Worm (Caenorhabditis elegans) whole organism, early embryonic: ENCODE data around the gene srab-25.

ENCODE experiments used
- B0310.2 ChIP-seq: sonication (generic microtip); optimal IDR thresholded peaks from 2 replicates; lab custom pipeline; 2016; ENCODE audit warnings: mild to moderate bottlenecking, missing genetic modification characterization, missing compliant biosample characterization
- F13C5.2 ChIP-seq: sonication (generic microtip); optimal IDR thresholded peaks from 2 replicates; lab custom pipeline; 2017; ENCODE audit warnings: mild to moderate bottlenecking, missing genetic modification characterization, inconsistent platforms, missing compliant biosample characterization
- aly-1 ChIP-seq: sonication (generic microtip); optimal IDR thresholded peaks from 2 replicates; lab custom pipeline; 2016; ENCODE audit warnings: missing genetic modification characterization, missing compliant biosample characterization
- ama-1 ChIP-seq: fragments of 150-350 bp; optimal IDR thresholded peaks from 2 replicates; lab custom pipeline; 2014
- ceh-13 ChIP-seq: fragments of 200-800 bp; sonication (Bioruptor generic); optimal IDR thresholded peaks from 2 replicates; lab custom pipeline; 2018; ENCODE audit warnings: mild to moderate bottlenecking, missing genetic modification characterization, missing compliant biosample characterization
- ceh-36 ChIP-seq: sonication (generic microtip); optimal IDR thresholded peaks from 2 replicates; lab custom pipeline; 2016; ENCODE audit warnings: missing genetic modification characterization, inconsistent platforms, missing compliant biosample characterization
- ets-7 ChIP-seq: sonication (generic microtip); optimal IDR thresholded peaks from 2 replicates; lab custom pipeline; 2016; ENCODE audit warnings: missing genotype, missing genetic modification characterization, missing compliant biosample characterization
- flt-1 ChIP-seq: fragments of 200-800 bp; sonication (Bioruptor generic); IDR thresholded peaks from 2 replicates; pipeline ENCODE4 v1.3.6; 2022; ENCODE audit warnings: missing genetic modification characterization, missing compliant biosample characterization
- hmbx-1 ChIP-seq: sonication (generic microtip); optimal IDR thresholded peaks from 2 replicates; lab custom pipeline; 2016; ENCODE audit warnings: mild to moderate bottlenecking, missing genetic modification characterization, missing compliant biosample characterization
- hmg-4 ChIP-seq: fragments of 200-800 bp; sonication (Bioruptor generic); optimal IDR thresholded peaks from 2 replicates; lab custom pipeline; 2018; ENCODE audit warnings: mild to moderate bottlenecking, missing genetic modification characterization, missing compliant biosample characterization
- hnd-1 ChIP-seq: sonication (generic microtip); optimal IDR thresholded peaks from 2 replicates; lab custom pipeline; 2016; ENCODE audit warnings: missing genetic modification characterization, missing compliant biosample characterization
- pes-1 ChIP-seq: fragments of 200-800 bp; sonication (Bioruptor generic); IDR thresholded peaks from 2 replicates; pipeline ENCODE4 v1.3.6; 2022; ENCODE audit warnings: missing genetic modification reagents, missing genetic modification characterization, missing compliant biosample characterization
- scrt-1 ChIP-seq: fragments of 200-800 bp; sonication (Bioruptor generic); IDR thresholded peaks from 2 replicates; pipeline ENCODE4 v1.3.6; 2022; ENCODE audit warnings: missing genetic modification characterization, missing compliant biosample characterization
- sea-1 ChIP-seq: fragments of 200-800 bp; sonication (Bioruptor generic); conservative IDR thresholded peaks from 2 replicates; pipeline ENCODE4 v1.3.6; 2022; ENCODE audit warnings: missing genetic modification characterization, missing compliant biosample characterization
- tbx-11 ChIP-seq: fragments of 200-800 bp; sonication (Bioruptor generic); IDR thresholded peaks from 2 replicates; pipeline ENCODE4 v1.3.6; 2022; ENCODE audit warnings: missing genetic modification characterization, missing compliant biosample characterization
- tbx-37 ChIP-seq: fragments of 200-800 bp; sonication (Bioruptor generic); conservative IDR thresholded peaks from 2 replicates; pipeline ENCODE4 v1.3.6; 2022; ENCODE audit warnings: missing genetic modification reagents, missing genetic modification characterization, missing compliant biosample characterization
- tra-4 ChIP-seq: sonication (generic microtip); optimal IDR thresholded peaks from 2 replicates; lab custom pipeline; 2017; ENCODE audit warnings: missing genetic modification characterization, missing compliant biosample characterization

srab-25 gene

DNA sequence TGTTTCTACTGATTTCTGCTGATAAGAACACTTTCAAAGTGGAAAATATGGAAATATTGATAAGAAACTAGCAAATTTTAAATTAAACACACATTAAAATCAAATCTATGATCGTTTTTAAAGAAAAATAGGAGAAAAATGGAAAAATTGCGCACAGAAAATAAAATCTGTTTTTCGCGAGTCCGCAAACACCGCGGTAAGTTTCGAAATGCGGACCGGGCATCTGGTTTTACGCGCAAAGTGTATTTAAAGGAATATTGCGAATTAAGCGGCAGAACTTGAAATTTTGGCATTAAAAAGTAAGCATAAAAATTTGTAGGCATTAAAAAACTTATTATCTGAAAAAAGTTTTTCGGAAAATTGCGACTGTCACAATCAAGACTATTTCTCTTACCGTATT is 32.1 kb upstream of the srab-25 start:
- TF ChIP-seq F13C5.2 (tag; lab: Kevin White, UChicago) (peak; percentile 11), tbx-11 (GFP tag; lab: Robert Waterston, UW) (no peak)

DNA sequence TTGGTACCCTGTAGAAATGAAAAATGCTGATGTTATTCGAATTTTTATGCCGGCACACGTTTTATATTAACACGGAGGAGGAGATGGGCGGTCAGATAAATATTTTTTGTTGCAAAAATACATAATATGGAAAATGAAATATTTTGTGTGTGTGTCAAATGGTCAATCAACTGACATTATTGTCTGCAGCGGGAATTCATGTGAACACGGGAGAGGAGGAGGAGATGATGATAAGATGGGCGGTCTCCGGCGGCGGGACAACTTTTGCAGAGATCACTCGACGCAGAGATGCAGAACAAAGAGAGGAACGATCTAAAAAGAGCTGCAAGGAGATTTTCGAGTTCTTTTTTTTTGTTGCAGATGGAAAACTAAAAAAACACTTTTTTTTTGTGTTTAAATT is 30.8 kb upstream of the srab-25 start, which contains the start of gene dhs-13:
TSS of gene dhs-13 (minus strand) at position 8 of the 400 bp plus-strand sequence.
- TF ChIP-seq F13C5.2 (tag; lab: Kevin White, UChicago) = no peak
- TF ChIP-seq sea-1 (GFP tag; lab: Robert Waterston, UW) = no peak; the same call in 1 of the 2 replicates
- TF ChIP-seq flt-1 (GFP tag; lab: Robert Waterston, UW) = no peak
- no peak for TF ChIP-seq B0310.2 (tag; lab: Kevin White, UChicago)
- TF ChIP-seq pes-1 (GFP tag; lab: Robert Waterston, UW) = no peak
- no peak for TF ChIP-seq tbx-11 (GFP tag; lab: Robert Waterston, UW)
- TF ChIP-seq hnd-1 (tag; lab: Kevin White, UChicago) = no peak
- TF ChIP-seq tra-4 (tag; lab: Kevin White, UChicago) = no peak
- no peak for TF ChIP-seq hmbx-1 (tag; lab: Kevin White, UChicago)
- no peak for TF ChIP-seq aly-1 (tag; lab: Kevin White, UChicago)
- no peak for TF ChIP-seq hmg-4 (GFP tag; lab: Kevin White, UChicago)
- TF ChIP-seq ceh-13 (GFP tag; lab: Kevin White, UChicago) = no peak
- no peak for TF ChIP-seq scrt-1
- TF ChIP-seq ama-1 = no peak
- no peak for TF ChIP-seq tbx-37 (GFP tag; lab: Robert Waterston, UW)
- no peak for TF ChIP-seq ets-7 (tag; lab: Kevin White, UChicago)
- TF ChIP-seq ceh-36 = no peak

DNA sequence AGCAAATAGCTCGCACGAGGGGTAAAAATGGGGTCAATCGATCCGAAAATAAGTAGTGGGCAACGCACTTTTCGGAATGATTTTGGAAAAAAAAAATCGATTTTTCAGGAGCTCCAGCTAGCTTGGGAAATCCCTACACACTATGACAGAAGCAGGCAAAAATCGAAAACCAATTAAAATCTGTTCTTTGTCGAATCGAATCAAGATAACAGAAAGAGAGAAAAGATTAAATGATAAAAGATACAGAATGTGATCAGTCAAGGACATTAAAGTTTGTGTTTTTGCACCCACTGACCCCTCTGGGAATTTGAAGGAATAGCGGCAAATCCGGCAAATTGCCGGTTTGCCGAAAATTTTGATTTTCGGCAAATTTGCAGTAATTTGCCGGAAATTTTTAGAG is 26.5 kb upstream of the srab-25 start:
- TF ChIP-seq hmbx-1 (tag; lab: Kevin White, UChicago) (no peak), ceh-36 (no peak), B0310.2 (tag; lab: Kevin White, UChicago) (no peak), hmg-4 (GFP tag; lab: Kevin White, UChicago) (no peak), ama-1 (no peak)

DNA sequence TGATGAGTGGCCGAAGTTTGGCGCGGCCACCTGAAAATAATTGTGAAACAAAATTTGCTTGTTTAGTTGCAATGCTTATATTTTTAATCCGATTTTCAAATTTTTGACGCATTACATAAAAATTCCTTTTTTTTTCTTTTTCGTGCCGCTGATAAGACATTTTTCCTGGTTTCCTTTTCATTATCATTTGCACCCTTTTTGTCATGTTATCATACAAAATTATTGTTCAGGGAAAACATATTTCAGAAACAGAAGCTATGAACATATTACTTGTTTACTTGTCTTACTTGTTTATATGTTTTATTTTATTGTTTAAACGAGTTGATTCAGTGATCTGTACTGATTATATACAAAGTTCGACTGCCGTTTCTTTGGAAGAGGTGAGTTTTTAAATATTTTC is 19.7 kb upstream of the srab-25 start, which contains the start of gene clec-205:
TSS of gene clec-205 (plus strand) at position 212 of the 400 bp plus-strand sequence.
- TF ChIP-seq hmbx-1 (tag; lab: Kevin White, UChicago) (no peak), pes-1 (GFP tag; lab: Robert Waterston, UW) (no peak), ceh-13 (GFP tag; lab: Kevin White, UChicago) (no peak), ceh-36 (no peak)

DNA sequence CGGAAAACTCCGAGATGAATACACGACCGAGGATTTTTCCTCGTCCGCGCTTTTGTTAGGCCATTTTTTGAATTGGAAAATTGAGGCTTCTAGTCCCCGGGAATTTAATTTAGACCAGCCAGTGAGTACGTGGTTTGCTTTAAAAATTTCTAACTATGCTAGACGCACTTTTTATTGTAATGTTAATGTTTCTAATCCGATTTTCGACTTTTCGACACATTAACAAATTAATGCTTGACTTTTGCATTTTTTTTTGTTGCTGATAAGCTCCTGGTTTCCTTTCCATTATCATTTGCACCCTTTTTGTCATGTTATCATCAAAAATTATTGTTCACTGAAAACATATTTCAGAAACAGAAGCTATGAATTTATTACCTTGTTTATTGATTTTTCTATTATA is 15.9 kb upstream of the srab-25 start, which contains the start of gene clec-204:
TSS of gene clec-204 (plus strand) at position 301 of the 400 bp plus-strand sequence.
- no peak for TF ChIP-seq pes-1 (GFP tag; lab: Robert Waterston, UW)
- no peak for TF ChIP-seq ama-1
- TF ChIP-seq hmbx-1 (tag; lab: Kevin White, UChicago) = no peak
- no peak for TF ChIP-seq ceh-36
- no peak for TF ChIP-seq B0310.2 (tag; lab: Kevin White, UChicago)
- no peak for TF ChIP-seq ets-7 (tag; lab: Kevin White, UChicago)
- no peak for TF ChIP-seq F13C5.2 (tag; lab: Kevin White, UChicago)
- no peak for TF ChIP-seq hnd-1 (tag; lab: Kevin White, UChicago)
- no peak for TF ChIP-seq scrt-1
- no peak for TF ChIP-seq sea-1 (GFP tag; lab: Robert Waterston, UW)

DNA sequence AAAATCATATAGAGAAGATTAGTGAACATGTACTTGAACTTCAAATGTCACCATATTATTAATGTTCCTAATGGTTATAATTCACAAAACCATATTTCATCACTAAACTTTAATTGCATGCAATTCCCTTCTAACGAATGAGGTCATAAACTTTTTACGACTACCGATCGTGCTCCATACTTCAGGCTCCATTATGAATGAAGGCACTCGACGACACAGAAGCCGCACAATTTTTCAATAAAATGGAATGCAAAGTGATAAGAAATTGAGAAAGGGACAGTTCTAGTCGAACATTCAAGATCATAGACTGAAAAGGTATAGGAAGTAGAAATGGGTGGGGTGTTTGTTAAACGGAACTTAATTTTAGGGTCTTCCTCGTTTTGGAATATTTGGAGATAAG is 15.1 kb upstream of the srab-25 start:
- TF ChIP-seq F13C5.2 (tag; lab: Kevin White, UChicago) = no peak
- TF ChIP-seq aly-1 (tag; lab: Kevin White, UChicago) = no peak
- TF ChIP-seq tra-4 (tag; lab: Kevin White, UChicago) = no peak
- TF ChIP-seq scrt-1 = no peak
- no peak for TF ChIP-seq tbx-11 (GFP tag; lab: Robert Waterston, UW)
- no peak for TF ChIP-seq ets-7 (tag; lab: Kevin White, UChicago)
- no peak for TF ChIP-seq pes-1 (GFP tag; lab: Robert Waterston, UW)
- no peak for TF ChIP-seq tbx-37 (GFP tag; lab: Robert Waterston, UW)
- no peak for TF ChIP-seq hnd-1 (tag; lab: Kevin White, UChicago)
- TF ChIP-seq ama-1 = no peak
- TF ChIP-seq B0310.2 (tag; lab: Kevin White, UChicago) = no peak
- TF ChIP-seq ceh-36 = no peak
- no peak for TF ChIP-seq hmg-4 (GFP tag; lab: Kevin White, UChicago)

DNA sequence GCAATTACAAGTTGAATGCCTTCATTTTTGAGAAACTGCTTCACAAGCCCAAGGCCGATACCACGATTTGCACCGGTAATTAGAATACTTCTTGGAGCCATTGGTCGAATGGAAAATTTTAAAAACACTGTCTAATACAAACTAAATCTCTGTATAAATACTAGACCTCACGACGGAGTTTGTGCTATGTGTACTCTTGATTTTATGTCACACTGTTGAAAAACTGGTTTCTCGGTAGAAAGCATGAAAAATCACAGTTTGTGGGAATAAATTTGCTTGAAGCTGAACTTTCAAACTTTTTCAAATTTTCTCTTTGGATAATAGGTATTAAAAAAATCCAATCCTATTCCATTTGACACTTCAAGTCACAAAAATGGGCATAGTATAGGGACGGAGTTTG is 14.6 kb upstream of the srab-25 start, which contains the start of gene ZK697.14:
TSS of gene ZK697.14 (minus strand) at position 101 of the 400 bp plus-strand sequence.
- TF ChIP-seq tbx-37 (GFP tag; lab: Robert Waterston, UW) (no peak), ets-7 (tag; lab: Kevin White, UChicago) (no peak), B0310.2 (tag; lab: Kevin White, UChicago) (no peak), aly-1 (tag; lab: Kevin White, UChicago) (no peak), F13C5.2 (tag; lab: Kevin White, UChicago) (no peak), pes-1 (GFP tag; lab: Robert Waterston, UW) (no peak), scrt-1 (no peak), ama-1 (no peak), hmg-4 (GFP tag; lab: Kevin White, UChicago) (no peak), tbx-11 (GFP tag; lab: Robert Waterston, UW) (no peak), sea-1 (GFP tag; lab: Robert Waterston, UW) (no peak), tra-4 (tag; lab: Kevin White, UChicago) (no peak), hmbx-1 (tag; lab: Kevin White, UChicago) (no peak)

DNA sequence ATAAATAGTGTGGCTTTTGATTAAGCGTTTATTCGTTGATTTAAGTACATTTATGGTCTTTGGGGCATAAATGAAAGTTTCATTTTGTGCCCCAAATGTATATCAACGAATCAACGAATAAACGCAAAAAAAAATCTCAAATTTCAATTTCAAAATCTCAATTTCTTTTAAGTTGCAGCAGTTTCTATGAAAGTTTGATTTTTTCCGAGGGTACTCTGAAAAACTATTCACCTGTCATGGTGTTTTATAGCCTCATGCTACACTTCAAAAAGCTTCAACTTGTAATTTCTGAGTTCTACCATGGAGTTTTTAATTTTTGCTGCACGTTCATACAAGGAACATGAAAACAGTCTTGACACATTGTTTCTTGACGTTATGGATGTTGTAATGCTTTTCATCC is 11.5 kb upstream of the srab-25 start, which contains the start of gene ZK697.1:
TSS of gene ZK697.1 (plus strand) at position 301 of the 400 bp plus-strand sequence.
- no peak for TF ChIP-seq tbx-11 (GFP tag; lab: Robert Waterston, UW)
- TF ChIP-seq sea-1 (GFP tag; lab: Robert Waterston, UW) = no peak
- TF ChIP-seq ama-1 = no peak
- no peak for TF ChIP-seq tbx-37 (GFP tag; lab: Robert Waterston, UW)
- no peak for TF ChIP-seq hmg-4 (GFP tag; lab: Kevin White, UChicago)
- TF ChIP-seq B0310.2 (tag; lab: Kevin White, UChicago) = no peak
- TF ChIP-seq hmbx-1 (tag; lab: Kevin White, UChicago) = no peak
- TF ChIP-seq hnd-1 (tag; lab: Kevin White, UChicago) = no peak
- no peak for TF ChIP-seq scrt-1
- TF ChIP-seq aly-1 (tag; lab: Kevin White, UChicago) = no peak
- TF ChIP-seq tra-4 (tag; lab: Kevin White, UChicago) = no peak
- TF ChIP-seq flt-1 (GFP tag; lab: Robert Waterston, UW) = no peak
- TF ChIP-seq F13C5.2 (tag; lab: Kevin White, UChicago) = no peak
- TF ChIP-seq ceh-36 = no peak
- TF ChIP-seq ets-7 (tag; lab: Kevin White, UChicago) = no peak
- no peak for TF ChIP-seq ceh-13 (GFP tag; lab: Kevin White, UChicago)
